Worm (Caenorhabditis elegans) whole organism, young adult: Measurements from ENCODE around the gene memi-3.

Source experiments
- B0035.1 ChIP-seq: sonication (generic microtip); optimal IDR thresholded peaks from 2 replicates; lab custom pipeline; 2016; ENCODE audit warnings: missing genetic modification characterization, mild to moderate bottlenecking, missing compliant biosample characterization, missing genotype, missing genetic modification reagents
- F10E7.11 ChIP-seq: sonication (generic microtip); optimal IDR thresholded peaks from 2 replicates; lab custom pipeline; 2017; ENCODE audit warnings: mild to moderate bottlenecking, missing genetic modification characterization, moderate library complexity, missing compliant biosample characterization
- F57A8.1 ChIP-seq: fragments of 200-800 bp; sonication (Bioruptor generic); optimal IDR thresholded peaks from 2 replicates; lab custom pipeline; 2018; ENCODE audit warnings: mild to moderate bottlenecking, missing genetic modification characterization, moderate library complexity, missing compliant biosample characterization
- Y53G8AR.9 ChIP-seq: fragments of 200-800 bp; sonication (Bioruptor generic); conservative IDR thresholded peaks from 2 replicates; pipeline ENCODE4 v1.3.6; 2022; ENCODE audit warnings: missing genetic modification reagents, missing genetic modification characterization, missing compliant biosample characterization
- Y67H2A.10 ChIP-seq: fragments of 200-800 bp; sonication (Bioruptor generic); conservative IDR thresholded peaks from 2 replicates; pipeline ENCODE4 v1.3.6; 2022; ENCODE audit warnings: missing genetic modification reagents, missing genetic modification characterization, missing compliant biosample characterization
- akir-1 ChIP-seq: fragments of 200-800 bp; sonication (Bioruptor generic); optimal IDR thresholded peaks from 2 replicates; lab custom pipeline; 2018; ENCODE audit warnings: mild to moderate bottlenecking, missing genetic modification characterization, moderate library complexity, missing compliant biosample characterization
- ama-1 ChIP-seq, 3 experiments: fragments of 150-350 bp in 1 of 3; sonication (generic microtip) in 2 of 3; optimal IDR thresholded peaks; 2 replicates each; lab custom pipeline; 2014 to 2018; ENCODE audit warnings: missing biosample characterization in 2 of 3, missing genetic modification characterization in 2 of 3, missing genetic modification reagents in 2 of 3
- aptf-2 ChIP-seq: fragments of 200-800 bp; sonication (Bioruptor generic); conservative IDR thresholded peaks from 2 replicates; pipeline ENCODE4 v1.3.6; 2022; ENCODE audit warnings: missing genetic modification reagents, missing genetic modification characterization, missing compliant biosample characterization
- attf-5 ChIP-seq: fragments of 200-800 bp; sonication (Bioruptor generic); optimal IDR thresholded peaks from 2 replicates; lab custom pipeline; 2018; ENCODE audit warnings: mild to moderate bottlenecking, missing genetic modification characterization, missing compliant biosample characterization
- attf-6 ChIP-seq: fragments of 200-800 bp; sonication (Bioruptor generic); IDR thresholded peaks from 2 replicates; pipeline ENCODE4 v1.3.6; 2022; ENCODE audit warnings: missing genetic modification reagents, missing genetic modification characterization, missing compliant biosample characterization
- bed-1 ChIP-seq: fragments of 200-800 bp; sonication (Bioruptor generic); IDR thresholded peaks from 2 replicates; pipeline ENCODE4 v1.3.6; 2022; ENCODE audit warnings: missing genetic modification reagents, missing genetic modification characterization, missing compliant biosample characterization
- ccch-3 ChIP-seq: fragments of 200-800 bp; sonication (Bioruptor generic); optimal IDR thresholded peaks from 2 replicates; lab custom pipeline; 2018; ENCODE audit warnings: mild to moderate bottlenecking, missing genetic modification characterization, missing compliant biosample characterization
- cebp-1 ChIP-seq, 2 experiments: fragments of 200-800 bp in 1 of 2; sonication (Bioruptor generic) in 1 of 2; sonication (generic microtip) in 1 of 2; IDR thresholded peaks in 1 of 2; optimal IDR thresholded peaks in 1 of 2; 2 replicates each; pipeline versions ENCODE4 v1.3.6 to Lab custom; 2017 to 2022; ENCODE audit warnings: missing compliant biosample characterization in 2 of 2, missing genetic modification characterization in 2 of 2, mild to moderate bottlenecking in 1 of 2, missing genetic modification reagents in 1 of 2, moderate library complexity in 1 of 2
- ceh-100 ChIP-seq: fragments of 200-800 bp; sonication (Bioruptor generic); IDR thresholded peaks from 2 replicates; pipeline ENCODE4 v1.3.6; 2022; ENCODE audit warnings: missing genetic modification reagents, missing genetic modification characterization, missing compliant biosample characterization
- ceh-79 ChIP-seq: sonication (generic microtip); optimal IDR thresholded peaks from 2 replicates; lab custom pipeline; 2017; ENCODE audit warnings: mild to moderate bottlenecking, missing genetic modification characterization, missing compliant biosample characterization
- egl-44 ChIP-seq: fragments of 200-800 bp; sonication (Bioruptor generic); IDR thresholded peaks from 2 replicates; pipeline ENCODE4 v1.3.6; 2022; ENCODE audit warnings: missing genetic modification reagents, missing genetic modification characterization, missing compliant biosample characterization
- ekl-4 ChIP-seq: fragments of 200-800 bp; sonication (Bioruptor generic); IDR thresholded peaks from 2 replicates; pipeline ENCODE4 v1.3.6; 2022; ENCODE audit warnings: missing genetic modification reagents, missing genetic modification characterization, missing compliant biosample characterization
- ets-4 ChIP-seq: fragments of 200-800 bp; sonication (Bioruptor generic); optimal IDR thresholded peaks from 2 replicates; lab custom pipeline; 2018; ENCODE audit warnings: mild to moderate bottlenecking, missing genetic modification characterization, missing compliant biosample characterization
- hlh-26 ChIP-seq: fragments of 200-800 bp; sonication (Bioruptor generic); conservative IDR thresholded peaks from 2 replicates; pipeline ENCODE4 v1.3.6; 2022; ENCODE audit warnings: missing genetic modification reagents, missing genetic modification characterization, missing compliant biosample characterization
- hrde-1 ChIP-seq: sonication (generic microtip); optimal IDR thresholded peaks from 2 replicates; lab custom pipeline; 2016; ENCODE audit warnings: missing genetic modification characterization, mild to moderate bottlenecking, missing compliant biosample characterization, moderate library complexity, missing genotype, missing genetic modification reagents, borderline replicate concordance
- hsf-1 ChIP-seq: fragments of 200-800 bp; sonication (Bioruptor generic); IDR thresholded peaks from 2 replicates; pipeline ENCODE4 v1.3.6; 2022; ENCODE audit warnings: missing genetic modification reagents, missing genetic modification characterization, missing compliant biosample characterization
- lag-1 ChIP-seq: fragments of 200-800 bp; sonication (Bioruptor generic); IDR thresholded peaks from 2 replicates; pipeline ENCODE4 v1.3.6; 2022; ENCODE audit warnings: missing genetic modification reagents, missing genetic modification characterization, missing compliant biosample characterization
- let-526 ChIP-seq: fragments of 200-800 bp; sonication (Bioruptor generic); IDR thresholded peaks from 2 replicates; pipeline ENCODE4 v1.3.6; 2022; ENCODE audit warnings: missing genetic modification reagents, missing genetic modification characterization, missing compliant biosample characterization
- lsl-1 ChIP-seq: fragments of 200-800 bp; sonication (Bioruptor generic); optimal IDR thresholded peaks from 2 replicates; lab custom pipeline; 2018; ENCODE audit warnings: mild to moderate bottlenecking, missing genetic modification characterization, moderate library complexity, missing compliant biosample characterization
- madf-3 ChIP-seq: fragments of 200-800 bp; sonication (Bioruptor generic); IDR thresholded peaks from 2 replicates; pipeline ENCODE4 v1.3.6; 2022; ENCODE audit warnings: missing genetic modification reagents, missing genetic modification characterization, missing compliant biosample characterization
- madf-8 ChIP-seq: fragments of 200-800 bp; sonication (Bioruptor generic); conservative IDR thresholded peaks from 2 replicates; pipeline ENCODE4 v1.3.6; 2022; ENCODE audit warnings: missing genetic modification reagents, missing genetic modification characterization, missing compliant biosample characterization
- mxl-1 ChIP-seq: sonication (generic microtip); optimal IDR thresholded peaks from 2 replicates; lab custom pipeline; 2016; ENCODE audit warnings: missing genetic modification characterization, missing compliant biosample characterization
- nfya-1 ChIP-seq: sonication (generic microtip); optimal IDR thresholded peaks from 2 replicates; lab custom pipeline; 2017; ENCODE audit warnings: antibody characterized with exemption, missing compliant biosample characterization, missing genetic modification characterization, borderline replicate concordance; ENCODE audit not compliant: insufficient read depth
- nfya-2 ChIP-seq: fragments of 200-800 bp; sonication (Bioruptor generic); IDR thresholded peaks from 2 replicates; pipeline ENCODE4 v1.3.6; 2022; ENCODE audit warnings: missing genetic modification reagents, missing genetic modification characterization, missing compliant biosample characterization
- nhr-80 ChIP-seq: sonication (generic microtip); optimal IDR thresholded peaks from 2 replicates; lab custom pipeline; 2016; ENCODE audit warnings: missing genetic modification characterization, missing compliant biosample characterization
- pbrm-1 ChIP-seq: fragments of 200-800 bp; sonication (Bioruptor generic); IDR thresholded peaks from 2 replicates; pipeline ENCODE4 v1.3.6; 2022; ENCODE audit warnings: missing genetic modification reagents, missing genetic modification characterization, missing compliant biosample characterization
- rcor-1 ChIP-seq: fragments of 200-800 bp; sonication (Bioruptor generic); IDR thresholded peaks from 2 replicates; pipeline ENCODE4 v1.3.6; 2022; ENCODE audit warnings: missing genetic modification reagents, missing genetic modification characterization, missing compliant biosample characterization
- rec-8 ChIP-seq, 2 experiments: sonication (generic microtip); optimal IDR thresholded peaks; 2 replicates each; lab custom pipeline; 2016; ENCODE audit warnings: mild to moderate bottlenecking in 2 of 2, missing genetic modification characterization in 2 of 2, missing genetic modification reagents in 2 of 2, missing genotype in 2 of 2, missing biosample characterization in 1 of 2, missing compliant biosample characterization in 1 of 2, moderate library complexity in 1 of 2
- rpc-1 ChIP-seq, 2 experiments: fragments of 150-350 bp in 1 of 2; sonication (generic microtip) in 1 of 2; optimal IDR thresholded peaks; 2 replicates each; lab custom pipeline; 2014 to 2018; ENCODE audit warnings: missing biosample characterization in 1 of 2, missing genetic modification characterization in 1 of 2, missing genetic modification reagents in 1 of 2, missing genotype in 1 of 2
- snpc-1.3 ChIP-seq: sonication (generic microtip); optimal IDR thresholded peaks from 2 replicates; lab custom pipeline; 2017; ENCODE audit warnings: missing genetic modification characterization, mild to moderate bottlenecking, missing compliant biosample characterization, antibody characterized with exemption, moderate library complexity, missing genotype, missing genetic modification reagents; ENCODE audit not compliant: insufficient read depth
- snpc-3.4 ChIP-seq: sonication (generic microtip); optimal IDR thresholded peaks from 2 replicates; lab custom pipeline; 2017; ENCODE audit warnings: missing genetic modification characterization, mild to moderate bottlenecking, missing compliant biosample characterization, antibody characterized with exemption, moderate library complexity, missing genotype, missing genetic modification reagents
- snpc-4 ChIP-seq, 5 experiments: fragments of 150-350 bp in 1 of 5; sonication (generic microtip) in 4 of 5; optimal IDR thresholded peaks; 2 replicates each; lab custom pipeline; 2014 to 2018; ENCODE audit warnings: missing genetic modification characterization in 5 of 5, missing biosample characterization in 3 of 5, antibody characterized with exemption in 2 of 5, mild to moderate bottlenecking in 2 of 5, missing compliant biosample characterization in 2 of 5, missing genotype in 2 of 5, moderate library complexity in 2 of 5, missing genetic modification reagents in 1 of 5
- somi-1 ChIP-seq: fragments of 200-800 bp; sonication (Bioruptor generic); optimal IDR thresholded peaks from 2 replicates; lab custom pipeline; 2018; ENCODE audit warnings: mild to moderate bottlenecking, missing genetic modification characterization, missing compliant biosample characterization
- tbp1 ChIP-seq: fragments of 200-800 bp; sonication (Bioruptor generic); optimal IDR thresholded peaks from 2 replicates; lab custom pipeline; 2018; ENCODE audit warnings: mild to moderate bottlenecking, missing genetic modification characterization, missing compliant biosample characterization
- unc-130 ChIP-seq: sonication (generic microtip); optimal IDR thresholded peaks from 2 replicates; lab custom pipeline; 2016; ENCODE audit warnings: missing genetic modification reagents, missing genetic modification characterization, missing compliant biosample characterization
- unc-62 ChIP-seq: fragments of 150-350 bp; optimal IDR thresholded peaks from 2 replicates; lab custom pipeline; 2014; ENCODE audit warnings: missing biosample characterization, missing genetic modification reagents, missing genetic modification characterization
- ztf-22 ChIP-seq: fragments of 200-800 bp; sonication (Bioruptor generic); optimal IDR thresholded peaks from 2 replicates; lab custom pipeline; 2018; ENCODE audit warnings: mild to moderate bottlenecking, missing genetic modification characterization, moderate library complexity, missing compliant biosample characterization
- ztf-25 ChIP-seq: fragments of 200-800 bp; sonication (Bioruptor generic); IDR thresholded peaks from 2 replicates; pipeline ENCODE4 v1.3.6; 2022; ENCODE audit warnings: missing genetic modification reagents, missing genetic modification characterization, missing compliant biosample characterization
- ztf-28 ChIP-seq: fragments of 200-800 bp; sonication (Bioruptor generic); IDR thresholded peaks from 2 replicates; pipeline ENCODE4 v1.3.6; 2022; ENCODE audit warnings: missing genetic modification reagents, missing genetic modification characterization, missing compliant biosample characterization
- ztf-6 ChIP-seq: fragments of 200-800 bp; sonication (Bioruptor generic); IDR thresholded peaks from 2 replicates; pipeline ENCODE4 v1.3.6; 2022; ENCODE audit warnings: missing genetic modification reagents, missing genetic modification characterization, missing compliant biosample characterization

Gene memi-3

ce11 chrIV:11377439-11377838, 25.7 kb downstream of the memi-3 start (continued):
- TF ChIP-seq ztf-28 (GFP tag; lab: Robert Waterston, UW) (no peak), ets-4 (no peak), F10E7.11 (tag; lab: Kevin White, UChicago) (no peak), lag-1 (GFP tag; lab: Robert Waterston, UW) (no peak), bed-1 (GFP tag; lab: Robert Waterston, UW) (no peak), ceh-100 (0 out of 2 replicates have a peak, but pooled peaks have one; percentile 9), ceh-79 (tag; lab: Kevin White, UChicago) (no peak), pbrm-1 (GFP tag; lab: Robert Waterston, UW) (no peak), nhr-80 (tag; lab: Kevin White, UChicago) (no peak), rpc-1 (optimal IDR thresholded peaks at IDR 0.05; lab: Kevin White, UChicago) (no peak), rpc-1 (tag; optimal IDR thresholded peaks at IDR 0.05; lab: Kevin White, UChicago) (peak; percentile 2), madf-3 (GFP tag; lab: Robert Waterston, UW) (peak; percentile 82), snpc-4 (GFP tag; optimal IDR thresholded peaks at IDR 0.05; lab: Kevin White, UChicago) (no peak), snpc-4 (tag; optimal IDR thresholded peaks at IDR 0.05; lab: Kevin White, UChicago) (peak in 2 of 4 experiments; percentile 14 to 24), attf-6 (GFP tag; lab: Robert Waterston, UW) (peak; percentile 86), hrde-1 (tag; lab: Kevin White, UChicago) (peak; percentile 91), nfya-1 (tag; lab: Kevin White, UChicago) (no peak), ztf-25 (GFP tag; lab: Robert Waterston, UW) (peak; percentile 63; the same call in 1 of the 2 replicates), B0035.1 (tag; lab: Kevin White, UChicago) (no peak), mxl-1 (tag; lab: Kevin White, UChicago) (no peak), let-526 (GFP tag; lab: Robert Waterston, UW) (no peak), F57A8.1 (GFP tag; lab: Kevin White, UChicago) (no peak), ztf-22 (GFP tag; lab: Kevin White, UChicago) (no peak), lsl-1 (GFP tag; lab: Kevin White, UChicago) (peak; percentile 57), ztf-6 (GFP tag; lab: Robert Waterston, UW) (no peak), tbp1 (GFP tag; lab: Kevin White, UChicago) (peak; percentile 57), attf-5 (no peak), somi-1 (GFP tag; lab: Kevin White, UChicago) (no peak), unc-62 (GFP tag; lab: Kevin White, UChicago) (no peak), aptf-2 (GFP tag; lab: Robert Waterston, UW) (no peak), ekl-4 (peak; percentile 88), madf-8 (GFP tag; lab: Robert Waterston, UW) (peak; percentile 41; the same call in 1 of the 2 replicates), akir-1 (GFP tag; lab: Kevin White, UChicago) (no peak), snpc-1.3 (peak; percentile 69), rec-8 (tag; optimal IDR thresholded peaks at IDR 0.05; lab: Kevin White, UChicago) (peak in 1 of 2 experiments; percentile 24), ccch-3 (no peak), egl-44 (0 out of 2 replicates have a peak, but pooled peaks have one; percentile 55), unc-130 (GFP tag; lab: Kevin White, UChicago) (peak; percentile 80), nfya-2 (no peak), cebp-1 (GFP tag; IDR thresholded peaks at IDR 0.05; lab: Robert Waterston, UW) (no peak), cebp-1 (tag; optimal IDR thresholded peaks at IDR 0.05; lab: Kevin White, UChicago) (no peak), snpc-3.4 (tag; lab: Kevin White, UChicago) (peak; percentile 60), Y67H2A.10 (no peak), ama-1 (optimal IDR thresholded peaks at IDR 0.05; lab: Kevin White, UChicago) (no peak), ama-1 (GFP tag; optimal IDR thresholded peaks at IDR 0.05; lab: Kevin White, UChicago) (peak; percentile 44 to 85), hlh-26 (GFP tag; lab: Robert Waterston, UW) (no peak), hsf-1 (GFP tag; lab: Robert Waterston, UW) (peak; percentile 81), Y53G8AR.9 (peak; percentile 94), rcor-1 (GFP tag; lab: Robert Waterston, UW) (peak; percentile 56)
